Worm (Caenorhabditis elegans): ENCODE data around the gene col-33.

The col-33 gene

ce11 chrIV:4289267-4289666, 26.2 kb downstream of the col-33 start, which contains the start of gene F15E6.5:
F15E6.5 (plus strand) TSS chrIV:4289567.
- no peak for TF ChIP-seq aly-2 (tag; optimal IDR thresholded peaks at IDR 0.05)

- peak; percentile 23 for TF ChIP-seq sma-9 (GFP tag; optimal IDR thresholded peaks at IDR 0.05)
- TF ChIP-seq sma-9 (tag; optimal IDR thresholded peaks at IDR 0.05) = no peak
- TF ChIP-seq ZK546.5 (tag; optimal IDR thresholded peaks at IDR 0.05) = no peak
- no peak for TF ChIP-seq nhr-237 (tag; optimal IDR thresholded peaks at IDR 0.05)
These were observed 27.4 kb downstream of the col-33 start, which contains the start of gene dct-7 for ce11 chrIV:4290472-4290871. dct-7 (minus strand) TSS chrIV:4290572.

ce11 chrIV:4291174-4291573, 28.1 kb downstream of the col-33 start, which contains the start of gene F15E6.4:
F15E6.4 (plus strand) TSS chrIV:4291474.
- TF ChIP-seq dmd-4 (tag; optimal IDR thresholded peaks at IDR 0.05) (no peak), elt-1 (tag; optimal IDR thresholded peaks at IDR 0.05) (no peak), unc-39 (tag; optimal IDR thresholded peaks at IDR 0.05) (no peak)

ce11 chrIV:4292569-4292968, 29.5 kb downstream of the col-33 start, which contains the start of gene F15E6.10:
F15E6.10 (plus strand) TSS chrIV:4292869.
- TF ChIP-seq nhr-12 (tag; optimal IDR thresholded peaks at IDR 0.05) (no peak), lsy-2 (tag; optimal IDR thresholded peaks at IDR 0.05) (no peak), nhr-11 (tag; optimal IDR thresholded peaks at IDR 0.05) (no peak), R02D3.7 (tag; optimal IDR thresholded peaks at IDR 0.05) (no peak), dmd-4 (tag; optimal IDR thresholded peaks at IDR 0.05) (no peak), ama-1 (optimal IDR thresholded peaks at IDR 0.05) (no peak), sma-9 (GFP tag; optimal IDR thresholded peaks at IDR 0.05) (no peak), sma-9 (tag; optimal IDR thresholded peaks at IDR 0.05) (no peak), F13H6.1 (tag; optimal IDR thresholded peaks at IDR 0.05) (no peak), unc-39 (tag; optimal IDR thresholded peaks at IDR 0.05) (no peak)

- TF ChIP-seq sem-4 (tag; optimal IDR thresholded peaks at IDR 0.05) (no peak), ztf-11 (tag; optimal IDR thresholded peaks at IDR 0.05) (no peak), lin-11 (tag; optimal IDR thresholded peaks at IDR 0.05) (no peak), mdl-1 (tag; optimal IDR thresholded peaks at IDR 0.05) (no peak), nhr-129 (tag; optimal IDR thresholded peaks at IDR 0.05) (peak; percentile 18), nhr-10 (tag; optimal IDR thresholded peaks at IDR 0.05) (no peak), nhr-23 (tag; optimal IDR thresholded peaks at IDR 0.05) (no peak), elt-1 (tag; optimal IDR thresholded peaks at IDR 0.05) (no peak), ztf-4 (tag; optimal IDR thresholded peaks at IDR 0.05) (no peak), sma-9 (GFP tag; optimal IDR thresholded peaks at IDR 0.05) (peak; percentile 78), sma-9 (tag; optimal IDR thresholded peaks at IDR 0.05) (no peak), crh-2 (tag; optimal IDR thresholded peaks at IDR 0.05) (no peak), nhr-25 (tag; optimal IDR thresholded peaks at IDR 0.05) (peak; percentile 72), C34F6.9 (tag; optimal IDR thresholded peaks at IDR 0.05) (no peak), nhr-21 (tag; optimal IDR thresholded peaks at IDR 0.05) (peak; percentile 72), snpc-4 (tag; optimal IDR thresholded peaks at IDR 0.05) (no peak), nhr-237 (tag; optimal IDR thresholded peaks at IDR 0.05) (no peak), gmeb-1 (tag; optimal IDR thresholded peaks at IDR 0.05) (peak; percentile 23), sma-3 (GFP tag; optimal IDR thresholded peaks at IDR 0.05) (peak; percentile 85), mab-5 (tag; optimal IDR thresholded peaks at IDR 0.05) (no peak), fos-1 (tag; optimal IDR thresholded peaks at IDR 0.05) (no peak), mbf-1 (tag; optimal IDR thresholded peaks at IDR 0.05) (no peak), nhr-12 (tag; optimal IDR thresholded peaks at IDR 0.05) (no peak), ceh-82 (tag; optimal IDR thresholded peaks at IDR 0.05) (no peak), unc-62 (GFP tag; optimal IDR thresholded peaks at IDR 0.05) (no peak)
These were observed 31.5 kb downstream of the col-33 start, which contains the start of gene F15E6.3 for ce11 chrIV:4294552-4294951. F15E6.3 (plus strand) TSS chrIV:4294895.

ce11 chrIV:4298983-4299382, 35.9 kb downstream of the col-33 start, which contains the start of gene F15E6.9:
F15E6.9 (minus strand) TSS chrIV:4299083.
- no peak for TF ChIP-seq nhr-10 (tag; optimal IDR thresholded peaks at IDR 0.05)
- TF ChIP-seq lin-11 (tag; optimal IDR thresholded peaks at IDR 0.05) = no peak
- TF ChIP-seq nhr-6 (tag; optimal IDR thresholded peaks at IDR 0.05) = no peak
- no peak for TF ChIP-seq elt-3 (tag; optimal IDR thresholded peaks at IDR 0.05)
- TF ChIP-seq Y55F3AM.14 (GFP tag; optimal IDR thresholded peaks at IDR 0.05) = no peak
- no peak for TF ChIP-seq F13H6.1 (tag; optimal IDR thresholded peaks at IDR 0.05)
- TF ChIP-seq nhr-21 (tag; optimal IDR thresholded peaks at IDR 0.05) = no peak
- TF ChIP-seq nhr-23 (tag; optimal IDR thresholded peaks at IDR 0.05) = no peak
- no peak for TF ChIP-seq zag-1 (tag; optimal IDR thresholded peaks at IDR 0.05)
- TF ChIP-seq nhr-12 (tag; optimal IDR thresholded peaks at IDR 0.05) = no peak
- TF ChIP-seq ztf-11 (tag; optimal IDR thresholded peaks at IDR 0.05) = no peak
- TF ChIP-seq ceh-82 (tag; optimal IDR thresholded peaks at IDR 0.05) = no peak
- no peak for TF ChIP-seq nhr-25 (tag; optimal IDR thresholded peaks at IDR 0.05)
- TF ChIP-seq snpc-4 (tag; optimal IDR thresholded peaks at IDR 0.05) = no peak

Data from whole organism, L2 larva.